Fruit fly (Drosophila melanogaster) whole organism, embryonic: ENCODE measurements around the gene CG15772.

Experiments
- BEAF-32 ChIP-seq: fragments of 200-800 bp; sonication (Bioruptor generic); optimal IDR thresholded peaks from 3 replicates; lab custom pipeline; 2017; ENCODE audit warnings: missing biosample characterization, missing genetic modification characterization, mild to moderate bottlenecking, moderate library complexity, missing genetic modification reagents
- Blimp-1 ChIP-seq: fragments of 200-800 bp; sonication (Bioruptor generic); optimal IDR thresholded peaks from 3 replicates; lab custom pipeline; 2018; ENCODE audit warnings: missing biosample characterization, missing genetic modification characterization, mild to moderate bottlenecking, moderate library complexity, missing genetic modification reagents
- CG10431 ChIP-seq: fragments of 200-800 bp; sonication (Bioruptor generic); optimal IDR thresholded peaks from 3 replicates; lab custom pipeline; 2018; ENCODE audit warnings: missing biosample characterization, mild to moderate bottlenecking, missing genetic modification characterization
- CG12744 ChIP-seq: fragments of 200-800 bp; sonication (Bioruptor generic); optimal IDR thresholded peaks from 2 replicates; lab custom pipeline; 2016; ENCODE audit warnings: missing biosample characterization, missing genetic modification characterization
- CG13296 ChIP-seq: fragments of 200-800 bp; sonication (Bioruptor generic); optimal IDR thresholded peaks from 3 replicates; lab custom pipeline; 2018; ENCODE audit warnings: missing biosample characterization, mild to moderate bottlenecking, missing genetic modification characterization
- CG13624 ChIP-seq: fragments of 200-800 bp; sonication (Bioruptor generic); optimal IDR thresholded peaks from 2 replicates; lab custom pipeline; 2016; ENCODE audit warnings: missing biosample characterization, missing genetic modification characterization
- CG15269 ChIP-seq: fragments of 200-800 bp; sonication (Bioruptor generic); optimal IDR thresholded peaks from 2 replicates; lab custom pipeline; 2018; ENCODE audit warnings: missing biosample characterization, mild to moderate bottlenecking, missing genetic modification characterization, moderate library complexity
- CG18011 ChIP-seq: fragments of 200-800 bp; sonication (Bioruptor generic); optimal IDR thresholded peaks from 2 replicates; lab custom pipeline; 2017; ENCODE audit warnings: missing biosample characterization, missing genetic modification characterization, mild to moderate bottlenecking, moderate library complexity, missing genotype
- CG18476 ChIP-seq: fragments of 200-800 bp; sonication (Bioruptor generic); optimal IDR thresholded peaks from 2 replicates; lab custom pipeline; 2016; ENCODE audit warnings: missing biosample characterization, mild to moderate bottlenecking, missing genetic modification characterization
- CG30020 ChIP-seq: fragments of 200-800 bp; optimal IDR thresholded peaks from 2 replicates; lab custom pipeline; 2019; ENCODE audit warnings: missing biosample characterization, mild to moderate bottlenecking, missing genetic modification characterization, moderate library complexity
- CG3065 ChIP-seq: fragments of 200-800 bp; sonication (Bioruptor generic); optimal IDR thresholded peaks from 2 replicates; lab custom pipeline; 2016; ENCODE audit warnings: missing biosample characterization, missing genetic modification characterization
- CG32772 ChIP-seq: fragments of 200-800 bp; sonication (Bioruptor generic); IDR thresholded peaks from 2 replicates; pipeline ENCODE4 v1.3.6; 2022; ENCODE audit warnings: missing biosample characterization, missing genetic modification characterization
- CG3281 ChIP-seq: fragments of 200-800 bp; sonication (Bioruptor generic); optimal IDR thresholded peaks from 3 replicates; lab custom pipeline; 2017; ENCODE audit warnings: missing biosample characterization, mild to moderate bottlenecking, missing genetic modification characterization
- CG3838 ChIP-seq: fragments of 200-800 bp; sonication (Bioruptor generic); optimal IDR thresholded peaks from 3 replicates; lab custom pipeline; 2016; ENCODE audit warnings: missing biosample characterization, missing genetic modification characterization
- CG4424 ChIP-seq: fragments of 200-800 bp; sonication (Bioruptor generic); optimal IDR thresholded peaks from 3 replicates; lab custom pipeline; 2016; ENCODE audit warnings: missing biosample characterization, missing genetic modification characterization
- CG4820 ChIP-seq: fragments of 200-800 bp; sonication (Bioruptor generic); optimal IDR thresholded peaks from 3 replicates; lab custom pipeline; 2016; ENCODE audit warnings: missing biosample characterization, missing genetic modification characterization
- CG7357 ChIP-seq: fragments of 200-800 bp; sonication (Bioruptor generic); IDR thresholded peaks from 3 replicates; pipeline ENCODE4 v1.3.6; 2022; ENCODE audit warnings: missing biosample characterization, missing genetic modification characterization
- CG7963 ChIP-seq: fragments of 200-800 bp; sonication (Bioruptor generic); IDR thresholded peaks from 3 replicates; pipeline ENCODE4 v1.3.6; 2022; ENCODE audit warnings: missing biosample characterization, missing genetic modification characterization; ENCODE audit not compliant: partially characterized antibody
- CG7987 ChIP-seq: fragments of 200-800 bp; sonication (Bioruptor generic); optimal IDR thresholded peaks from 2 replicates; lab custom pipeline; 2018; ENCODE audit warnings: missing biosample characterization, mild to moderate bottlenecking, missing genetic modification characterization, moderate library complexity
- Dad ChIP-seq: fragments of 200-800 bp; sonication (Bioruptor generic); optimal IDR thresholded peaks from 3 replicates; lab custom pipeline; 2016; ENCODE audit warnings: missing biosample characterization, missing genetic modification characterization
- E2f1 ChIP-seq: fragments of 200-800 bp; sonication (Bioruptor generic); IDR thresholded peaks from 2 replicates; pipeline ENCODE4 v1.3.6; 2022; ENCODE audit warnings: missing biosample characterization, missing genetic modification characterization
- H15 ChIP-seq: fragments of 200-800 bp; sonication (Bioruptor generic); IDR thresholded peaks from 3 replicates; pipeline ENCODE4 v1.3.6; 2022; ENCODE audit warnings: missing biosample characterization, missing genetic modification characterization
- H2.0 ChIP-seq: fragments of 200-800 bp; sonication (Bioruptor generic); IDR thresholded peaks from 2 replicates; pipeline ENCODE4 v1.3.6; 2022; ENCODE audit warnings: missing biosample characterization, missing genetic modification characterization
- HmgD ChIP-seq: fragments of 200-800 bp; sonication (Bioruptor generic); optimal IDR thresholded peaks from 3 replicates; lab custom pipeline; 2016; ENCODE audit warnings: missing biosample characterization, missing genetic modification characterization
- Hr78 ChIP-seq, 2 experiments: fragments of 200-800 bp in 1 of 2; fragments of >200 bp in 1 of 2; sonication (Bioruptor generic) in 1 of 2; optimal IDR thresholded peaks; 2 replicates each; lab custom pipeline; 2017 to 2019; ENCODE audit warnings: missing biosample characterization in 2 of 2, missing genetic modification characterization in 2 of 2, mild to moderate bottlenecking in 1 of 2, moderate library complexity in 1 of 2
- NFAT ChIP-seq: fragments of 200-800 bp; sonication (Bioruptor generic); IDR thresholded peaks from 2 replicates; pipeline ENCODE4 v1.3.6; 2022; ENCODE audit warnings: missing biosample characterization, missing genetic modification characterization
- Nf-YA ChIP-seq: fragments of 200-800 bp; sonication (Bioruptor generic); IDR thresholded peaks from 2 replicates; pipeline ENCODE4 v1.3.6; 2022; ENCODE audit warnings: missing biosample characterization, missing genetic modification characterization
- Pdp1 ChIP-seq, 2 experiments: fragments of 200-800 bp; sonication (Bioruptor generic); optimal IDR thresholded peaks; 3 replicates each; lab custom pipeline; 2016; ENCODE audit warnings: missing biosample characterization in 2 of 2, missing genetic modification characterization in 2 of 2, mild to moderate bottlenecking in 1 of 2, moderate library complexity in 1 of 2
- chinmo ChIP-seq: fragments of 200-800 bp; sonication (Bioruptor generic); IDR thresholded peaks from 4 replicates; pipeline ENCODE4 v1.3.6; 2022; ENCODE audit warnings: missing biosample characterization, missing genetic modification characterization; ENCODE audit not compliant: partially characterized antibody
- da ChIP-seq: fragments of 200-800 bp; sonication (Bioruptor generic); optimal IDR thresholded peaks from 2 replicates; lab custom pipeline; 2016; ENCODE audit warnings: missing biosample characterization, missing genetic modification characterization
- fd3F ChIP-seq: fragments of 200-800 bp; sonication (Bioruptor generic); optimal IDR thresholded peaks from 2 replicates; lab custom pipeline; 2018; ENCODE audit warnings: missing biosample characterization, mild to moderate bottlenecking, missing genetic modification characterization, moderate library complexity
- fd96Cb ChIP-seq: fragments of 200-800 bp; sonication (Bioruptor generic); optimal IDR thresholded peaks from 2 replicates; lab custom pipeline; 2018; ENCODE audit warnings: missing biosample characterization, mild to moderate bottlenecking, missing genetic modification characterization, moderate library complexity
- gem ChIP-seq: fragments of 200-800 bp; sonication (Bioruptor generic); optimal IDR thresholded peaks from 2 replicates; lab custom pipeline; 2019; ENCODE audit warnings: missing biosample characterization, mild to moderate bottlenecking, missing genetic modification characterization, moderate library complexity
- grn ChIP-seq: fragments of 200-800 bp; sonication (Bioruptor generic); optimal IDR thresholded peaks from 3 replicates; lab custom pipeline; 2017; ENCODE audit warnings: missing biosample characterization, missing genetic modification characterization
- hbn ChIP-seq: fragments of 200-800 bp; sonication (Bioruptor generic); IDR thresholded peaks from 2 replicates; pipeline ENCODE4 v1.3.6; 2022; ENCODE audit warnings: missing biosample characterization, missing genetic modification characterization; ENCODE audit not compliant: partially characterized antibody
- ind ChIP-seq: fragments of 200-800 bp; sonication (Bioruptor generic); optimal IDR thresholded peaks from 3 replicates; lab custom pipeline; 2016; ENCODE audit warnings: missing biosample characterization, missing genetic modification characterization
- oc ChIP-seq: fragments of 200-800 bp; sonication (Bioruptor generic); optimal IDR thresholded peaks from 2 replicates; lab custom pipeline; 2018; ENCODE audit warnings: missing biosample characterization, mild to moderate bottlenecking, missing genetic modification characterization, moderate library complexity
- phol ChIP-seq: fragments of 200-800 bp; sonication (Bioruptor generic); optimal IDR thresholded peaks from 3 replicates; lab custom pipeline; 2018; ENCODE audit warnings: missing biosample characterization, mild to moderate bottlenecking, missing genetic modification characterization, moderate library complexity
- pnt ChIP-seq: fragments of 200-800 bp; sonication (Bioruptor generic); optimal IDR thresholded peaks from 3 replicates; lab custom pipeline; 2016; ENCODE audit warnings: missing biosample characterization, missing genetic modification characterization
- sima ChIP-seq: fragments of 200-800 bp; sonication (Bioruptor generic); optimal IDR thresholded peaks from 2 replicates; lab custom pipeline; 2016; ENCODE audit warnings: missing biosample characterization, missing genetic modification characterization
- stc ChIP-seq: fragments of 200-800 bp; sonication (Bioruptor generic); IDR thresholded peaks from 2 replicates; pipeline ENCODE4 v1.3.6; 2022; ENCODE audit warnings: missing biosample characterization, missing genetic modification characterization
- tgo ChIP-seq: fragments of 200-800 bp; sonication (Bioruptor generic); IDR thresholded peaks from 3 replicates; pipeline ENCODE4 v1.3.6; 2022; ENCODE audit warnings: missing biosample characterization, missing genetic modification characterization
- toy ChIP-seq: fragments of 200-800 bp; sonication (Bioruptor generic); IDR thresholded peaks from 2 replicates; pipeline ENCODE4 v1.3.6; 2022; ENCODE audit warnings: missing biosample characterization, missing genetic modification characterization
- trh ChIP-seq: fragments of 200-800 bp; sonication (Bioruptor generic); optimal IDR thresholded peaks from 2 replicates; lab custom pipeline; 2016; ENCODE audit warnings: missing biosample characterization, missing genetic modification characterization
- yki ChIP-seq: fragments of >200 bp; optimal IDR thresholded peaks from 3 replicates; lab custom pipeline; 2018
- z ChIP-seq: fragments of 200-800 bp; sonication (Bioruptor generic); IDR thresholded peaks from 3 replicates; pipeline ENCODE4 v1.3.6; 2022; ENCODE audit warnings: missing biosample characterization, missing genetic modification characterization

Gene CG15772

DNA sequence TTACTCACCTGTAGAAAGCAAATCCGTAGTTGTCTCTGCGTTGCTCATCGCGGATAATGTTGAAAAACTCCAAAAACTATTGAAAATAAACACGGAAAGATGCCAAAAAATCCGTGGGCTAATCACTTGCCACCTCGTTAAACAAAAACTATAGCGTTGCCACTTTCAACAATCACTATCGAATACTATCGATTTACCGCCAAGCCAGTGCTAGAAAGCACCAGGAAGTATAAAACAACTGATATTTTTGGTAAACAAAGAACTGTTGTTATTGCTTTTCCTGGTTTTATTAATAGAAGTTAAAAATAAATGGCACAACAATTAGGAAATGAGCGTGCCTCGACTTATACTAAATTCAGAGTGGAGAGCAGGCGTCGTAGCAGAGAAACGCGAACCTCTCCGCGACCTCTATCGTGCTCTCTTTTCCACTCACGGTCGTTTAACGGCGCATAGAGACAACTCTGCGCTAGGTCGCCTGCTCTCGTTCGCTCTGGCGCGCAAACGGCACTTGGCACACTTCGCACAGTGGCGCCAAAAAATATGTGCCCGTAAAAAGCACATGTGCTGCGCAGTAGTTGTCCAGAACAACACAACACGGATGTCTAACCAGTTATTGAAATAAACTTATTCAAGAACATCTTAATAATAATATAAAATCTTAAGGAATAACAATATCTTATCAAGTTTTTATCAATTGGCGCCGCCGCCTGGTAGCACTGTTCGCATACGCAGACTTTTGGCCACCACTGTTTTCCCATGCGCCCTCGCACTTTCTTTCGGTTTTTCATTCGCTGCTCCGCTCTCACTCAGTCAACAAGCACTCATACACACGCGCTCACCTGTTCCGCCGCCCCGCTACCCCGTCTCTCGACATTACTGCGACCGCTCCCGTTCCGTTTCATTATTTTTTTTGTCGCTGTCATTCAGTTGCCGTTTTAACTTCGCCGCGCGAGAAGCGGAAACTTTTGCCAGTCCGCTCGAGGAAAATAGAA is 3.1 kb downstream of the CG15772 start, which contains the start of the genes lin-52 and CG15771 (continued):
- peak; percentile 91 for TF ChIP-seq phol (tag; lab: Kevin White, UChicago)
- TF ChIP-seq CG4820 (GFP tag; lab: Kevin White, UChicago), result peak; percentile 86
- peak; percentile 96 for TF ChIP-seq tgo (GFP tag; lab: Robert Waterston, UW)
- TF ChIP-seq CG3838 (GFP tag; lab: Kevin White, UChicago), result peak; percentile 70
- TF ChIP-seq Nf-YA (GFP tag; lab: Robert Waterston, UW), result peak; percentile 83
- peak; percentile 90 for TF ChIP-seq oc (tag; lab: Kevin White, UChicago)
- TF ChIP-seq yki (lab: Kevin White, UChicago), result no peak
- peak; percentile 76 for TF ChIP-seq z (GFP tag; lab: Robert Waterston, UW)
- TF ChIP-seq, all 482 proteins: peak for 445

dm6 chrX:5756146-5756545 is 4.1 kb downstream of the CG15772 start:
- TF ChIP-seq CG18476 (no peak), CG7357 (GFP tag; lab: Robert Waterston, UW) (no peak), chinmo (GFP tag; lab: Robert Waterston, UW) (0 out of 4 replicates have a peak, but pooled peaks have one; percentile 16), CG7987 (GFP tag; lab: Kevin White, UChicago) (no peak), CG12744 (GFP tag; lab: Kevin White, UChicago) (no peak), CG15269 (tag; lab: Kevin White, UChicago) (no peak), CG3065 (GFP tag; lab: Kevin White, UChicago) (no peak), gem (tag; lab: Kevin White, UChicago) (no peak), da (GFP tag; lab: Kevin White, UChicago) (no peak), CG18011 (GFP tag; lab: Kevin White, UChicago) (no peak), BEAF-32 (GFP tag; lab: Kevin White, UChicago) (no peak), ind (no peak), stc (GFP tag; lab: Robert Waterston, UW) (0 out of 2 replicates have a peak, but pooled peaks have one; percentile 9), trh (GFP tag; lab: Kevin White, UChicago) (no peak), NFAT (GFP tag; lab: Robert Waterston, UW) (peak; percentile 71; the same call in 1 of the 2 replicates), fd3F (no peak), CG30020 (tag; lab: Kevin White, UChicago) (no peak), Pdp1 (GFP tag; optimal IDR thresholded peaks at IDR 0.05; lab: Kevin White, UChicago) (peak in 1 of 2 experiments; percentile 84), sima (GFP tag; lab: Kevin White, UChicago) (no peak), CG10431 (peak; percentile 90), H15 (no peak), E2f1 (GFP tag; lab: Robert Waterston, UW) (no peak), fd96Cb (tag; lab: Kevin White, UChicago) (no peak), toy (GFP tag; lab: Robert Waterston, UW) (no peak), grn (no peak), pnt (GFP tag; lab: Kevin White, UChicago) (no peak), Dad (GFP tag; lab: Kevin White, UChicago) (no peak), Hr78 (GFP tag; optimal IDR thresholded peaks at IDR 0.05; lab: Kevin White, UChicago) (peak in 1 of 2 experiments; percentile 81), CG4424 (GFP tag; lab: Kevin White, UChicago) (no peak), HmgD (GFP tag; lab: Kevin White, UChicago) (no peak), Blimp-1 (GFP tag; lab: Kevin White, UChicago) (peak; percentile 85), CG13624 (GFP tag; lab: Kevin White, UChicago) (no peak), hbn (no peak), CG32772 (GFP tag; lab: Robert Waterston, UW) (peak; percentile 50; the same call in 1 of the 2 replicates), CG3281 (GFP tag; lab: Kevin White, UChicago) (no peak), CG13296 (GFP tag; lab: Kevin White, UChicago) (no peak), CG7963 (GFP tag; lab: Robert Waterston, UW) (no peak), H2.0 (GFP tag; lab: Robert Waterston, UW) (no peak), z (GFP tag; lab: Robert Waterston, UW) (0 out of 3 replicates have a peak, but pooled peaks have one; percentile 20)
